Worm (Caenorhabditis elegans): Measurements from ENCODE around the gene shc-2.

The shc-2 gene

DNA sequence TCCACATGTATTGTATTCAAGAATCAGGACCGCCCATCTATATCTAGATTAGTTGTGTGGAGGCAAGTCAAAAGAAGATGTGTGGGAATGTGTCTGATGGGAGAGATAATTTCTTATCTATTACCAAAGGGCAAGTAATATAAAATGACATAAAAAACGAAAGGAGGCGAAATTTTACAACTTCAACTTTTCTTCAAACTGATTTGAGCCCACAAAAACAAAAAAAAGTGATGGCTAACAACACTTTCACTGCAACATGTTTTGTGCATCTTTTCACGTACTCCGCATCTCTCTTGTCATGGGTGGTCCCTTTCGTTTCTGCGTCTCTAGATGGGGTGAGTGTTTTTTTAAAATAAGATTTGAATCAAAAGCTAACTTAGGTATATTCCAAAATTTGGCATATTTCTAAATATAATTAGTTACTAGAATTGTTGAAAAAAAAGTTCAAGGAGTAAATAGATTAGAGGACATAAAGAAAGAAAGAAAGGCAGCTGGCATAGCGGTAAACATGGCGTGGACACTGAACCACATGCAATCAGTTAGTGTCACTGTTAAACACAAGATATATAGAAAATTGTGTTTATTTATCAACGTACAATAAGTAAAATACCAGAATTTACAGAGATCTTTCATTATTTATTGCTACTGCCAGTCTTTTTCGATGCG is 27.3 kb upstream of the shc-2 start, which contains the start of gene ZK546.19 (continued):
- TF ChIP-seq nhr-11 (tag; optimal IDR thresholded peaks at IDR 0.05): no peak
- TF ChIP-seq isw-1 (GFP tag; IDR thresholded peaks at IDR 0.05): no peak
- TF ChIP-seq hpl-2 (GFP tag; optimal IDR thresholded peaks at IDR 0.05): no peak
- no peak for TF ChIP-seq Y116A8C.19 (tag; optimal IDR thresholded peaks at IDR 0.05; ENCODE audit: borderline replicate concordance)
- no peak for TF ChIP-seq hlh-17 (GFP tag; optimal IDR thresholded peaks at IDR 0.05; ENCODE audit: borderline replicate concordance)
- TF ChIP-seq ceh-82 (tag; optimal IDR thresholded peaks at IDR 0.05): no peak
- TF ChIP-seq elt-2 (tag; optimal IDR thresholded peaks at IDR 0.05): peak; percentile 39
- TF ChIP-seq nhr-85 (tag): peak; percentile 60
- no peak for TF ChIP-seq ceh-63 (GFP tag; optimal IDR thresholded peaks at IDR 0.05)
- TF ChIP-seq ama-1 (optimal IDR thresholded peaks at IDR 0.05): no peak
- no peak for TF ChIP-seq sox-4 (tag; optimal IDR thresholded peaks at IDR 0.05)
- peak; percentile 69 for TF ChIP-seq lin-14 (GFP tag; optimal IDR thresholded peaks at IDR 0.05)
- TF ChIP-seq aha-1 (tag; optimal IDR thresholded peaks at IDR 0.05): no peak
- no peak for TF ChIP-seq dpl-1 (GFP tag; optimal IDR thresholded peaks at IDR 0.05)
- TF ChIP-seq nhr-237 (tag; optimal IDR thresholded peaks at IDR 0.05): no peak
- TF ChIP-seq efl-1 (optimal IDR thresholded peaks at IDR 0.05): no peak
- no peak for TF ChIP-seq efl-1 (GFP tag; optimal IDR thresholded peaks at IDR 0.05 in 1 of 2)
- no peak for TF ChIP-seq swsn-7 (tag; optimal IDR thresholded peaks at IDR 0.05)
- no peak for TF ChIP-seq egl-13 (tag; optimal IDR thresholded peaks at IDR 0.05)

DNA sequence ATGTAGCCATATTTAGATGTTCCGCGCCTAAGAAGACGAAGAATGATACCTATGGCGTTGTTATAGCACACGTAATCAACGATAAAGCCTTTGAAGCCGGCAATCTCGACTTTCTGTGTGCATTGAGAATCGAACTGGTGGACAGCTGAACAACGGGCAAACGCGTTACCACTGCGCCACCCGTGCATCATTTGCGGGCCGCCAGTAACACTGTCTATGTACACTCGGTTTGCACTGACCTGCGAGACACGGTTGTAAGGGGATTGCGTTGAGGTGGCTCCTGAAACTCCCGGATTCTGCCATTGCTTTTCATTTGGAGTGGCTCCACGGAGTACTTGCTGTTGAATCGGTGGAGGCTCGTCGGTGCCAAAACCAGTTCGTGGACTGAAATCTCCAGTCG is 26.6 kb upstream of the shc-2 start:
- TF ChIP-seq mep-1 (tag; optimal IDR thresholded peaks at IDR 0.05) (peak; percentile 43), elt-3 (tag; optimal IDR thresholded peaks at IDR 0.05) (peak in 2 of 6 experiments; percentile 12 to 50), skn-1 (tag; optimal IDR thresholded peaks at IDR 0.05) (peak; percentile 8), lin-14 (GFP tag; optimal IDR thresholded peaks at IDR 0.05) (peak; percentile 25), efl-1 (optimal IDR thresholded peaks at IDR 0.05) (peak; percentile 45 to 52), efl-1 (GFP tag; optimal IDR thresholded peaks at IDR 0.05 in 1 of 2) (peak; percentile 23 to 96), efl-3 (GFP tag; optimal IDR thresholded peaks at IDR 0.05) (peak; percentile 31), nhr-90 (tag; optimal IDR thresholded peaks at IDR 0.05; ENCODE audit: poor library complexity) (peak; percentile 55), swsn-7 (tag; optimal IDR thresholded peaks at IDR 0.05) (peak; percentile 39), zag-1 (tag; optimal IDR thresholded peaks at IDR 0.05) (no peak), sptf-1 (tag; optimal IDR thresholded peaks at IDR 0.05) (no peak), C16A3.4 (tag; optimal IDR thresholded peaks at IDR 0.05) (peak; percentile 72), egl-13 (tag; optimal IDR thresholded peaks at IDR 0.05) (no peak), ama-1 (optimal IDR thresholded peaks at IDR 0.05) (peak; percentile 62), jun-1 (tag; optimal IDR thresholded peaks at IDR 0.05) (no peak), tlp-1 (tag; optimal IDR thresholded peaks at IDR 0.05) (no peak), lir-3 (tag; optimal IDR thresholded peaks at IDR 0.05; ENCODE audit: poor library complexity) (peak; percentile 36), dpl-1 (GFP tag; optimal IDR thresholded peaks at IDR 0.05) (peak in 2 of 3 experiments; percentile 6 to 36), tbx-2 (tag; optimal IDR thresholded peaks at IDR 0.05) (peak; percentile 45), nhr-85 (tag) (peak; percentile 63), nhr-19 (GFP tag; conservative IDR thresholded peaks at IDR 0.05) (peak; percentile 57), lin-35 (GFP tag; optimal IDR thresholded peaks at IDR 0.05) (peak; percentile 14 to 62), nhr-47 (tag; optimal IDR thresholded peaks at IDR 0.05) (peak; percentile 61), nhr-77 (tag; optimal IDR thresholded peaks at IDR 0.05) (peak; percentile 54), ceh-90 (tag; optimal IDR thresholded peaks at IDR 0.05) (no peak), nhr-20 (tag; optimal IDR thresholded peaks at IDR 0.05) (peak; percentile 40), lin-15B (tag; optimal IDR thresholded peaks at IDR 0.05) (no peak), zip-4 (GFP tag; optimal IDR thresholded peaks at IDR 0.05) (peak; percentile 23), hpl-2 (GFP tag; optimal IDR thresholded peaks at IDR 0.05) (no peak), snu-23 (GFP tag; optimal IDR thresholded peaks at IDR 0.05) (peak; percentile 66), nhr-71 (tag; optimal IDR thresholded peaks at IDR 0.05) (peak; percentile 57), C34B4.2 (tag; optimal IDR thresholded peaks at IDR 0.05) (no peak), isw-1 (GFP tag; IDR thresholded peaks at IDR 0.05) (no peak), ceh-82 (tag; optimal IDR thresholded peaks at IDR 0.05) (peak in 2 of 3 experiments; percentile 16 to 23), pag-3 (tag; optimal IDR thresholded peaks at IDR 0.05; ENCODE audit: borderline replicate concordance, insufficient read depth) (no peak), lin-13 (GFP tag; optimal IDR thresholded peaks at IDR 0.05) (no peak), lsy-2 (tag; optimal IDR thresholded peaks at IDR 0.05) (peak; percentile 6 to 28), rnt-1 (tag; optimal IDR thresholded peaks at IDR 0.05) (peak; percentile 74), dsc-1 (tag; optimal IDR thresholded peaks at IDR 0.05) (peak; percentile 31), nhr-76 (tag; optimal IDR thresholded peaks at IDR 0.05) (no peak), nhr-28 (tag; optimal IDR thresholded peaks at IDR 0.05) (no peak)
